Worm (Caenorhabditis elegans) whole organism, late embryonic: Measurements from ENCODE around the gene dars-1.

Source experiments
- C08G9.2 ChIP-seq: sonication (generic microtip); optimal IDR thresholded peaks from 2 replicates; lab custom pipeline; 2016; ENCODE audit warnings: mild to moderate bottlenecking, missing genetic modification characterization, moderate library complexity, missing compliant biosample characterization
- C38D4.7 ChIP-seq: fragments of 200-800 bp; sonication (Bioruptor generic); optimal IDR thresholded peaks from 2 replicates; lab custom pipeline; 2018; ENCODE audit warnings: mild to moderate bottlenecking, missing genetic modification characterization, moderate library complexity, missing compliant biosample characterization
- F13H6.1 ChIP-seq: sonication (generic microtip); optimal IDR thresholded peaks from 2 replicates; lab custom pipeline; 2016; ENCODE audit warnings: missing genetic modification characterization, missing compliant biosample characterization
- K02D7.2 ChIP-seq: sonication (generic microtip); optimal IDR thresholded peaks from 2 replicates; lab custom pipeline; 2017; ENCODE audit warnings: mild to moderate bottlenecking, missing genetic modification characterization, missing compliant biosample characterization
- K09A11.1 ChIP-seq: sonication (generic microtip); optimal IDR thresholded peaks from 2 replicates; lab custom pipeline; 2017; ENCODE audit warnings: antibody characterized with exemption, mild to moderate bottlenecking, missing genetic modification characterization, missing compliant biosample characterization; ENCODE audit not compliant: insufficient read depth
- T23F11.4 ChIP-seq: fragments of 200-800 bp; sonication (Bioruptor generic); optimal IDR thresholded peaks from 2 replicates; lab custom pipeline; 2018; ENCODE audit warnings: mild to moderate bottlenecking, missing genetic modification characterization, missing compliant biosample characterization
- Y22D7AL.16 ChIP-seq: sonication (generic microtip); optimal IDR thresholded peaks from 2 replicates; lab custom pipeline; 2016; ENCODE audit warnings: missing genetic modification characterization, missing compliant biosample characterization
- ahr-1 ChIP-seq: sonication (generic microtip); optimal IDR thresholded peaks from 2 replicates; lab custom pipeline; 2016; ENCODE audit warnings: missing genetic modification characterization, missing compliant biosample characterization
- ama-1 ChIP-seq: fragments of 150-350 bp; optimal IDR thresholded peaks from 2 replicates; lab custom pipeline; 2014
- ceh-18 ChIP-seq: sonication (generic microtip); optimal IDR thresholded peaks from 2 replicates; lab custom pipeline; 2016; ENCODE audit warnings: missing genetic modification characterization, missing compliant biosample characterization
- ceh-22 ChIP-seq: sonication (generic microtip); optimal IDR thresholded peaks from 2 replicates; lab custom pipeline; 2017; ENCODE audit warnings: missing biosample characterization, missing genetic modification characterization
- ceh-24 ChIP-seq: sonication (generic microtip); optimal IDR thresholded peaks from 2 replicates; lab custom pipeline; 2016; ENCODE audit warnings: mild to moderate bottlenecking, missing genetic modification characterization, missing compliant biosample characterization
- ceh-31 ChIP-seq: sonication (generic microtip); optimal IDR thresholded peaks from 2 replicates; lab custom pipeline; 2016; ENCODE audit warnings: missing genetic modification characterization, missing compliant biosample characterization
- ceh-34 ChIP-seq: sonication (generic microtip); optimal IDR thresholded peaks from 2 replicates; lab custom pipeline; 2016; ENCODE audit warnings: mild to moderate bottlenecking, missing genetic modification characterization, missing compliant biosample characterization
- ceh-48 ChIP-seq: sonication (generic microtip); optimal IDR thresholded peaks from 2 replicates; lab custom pipeline; 2016; ENCODE audit warnings: missing genetic modification characterization, inconsistent platforms, missing compliant biosample characterization
- ceh-9 ChIP-seq: sonication (generic microtip); optimal IDR thresholded peaks from 2 replicates; lab custom pipeline; 2016; ENCODE audit warnings: mild to moderate bottlenecking, missing genetic modification characterization, inconsistent platforms, missing compliant biosample characterization
- dve-1 ChIP-seq: sonication (generic microtip); optimal IDR thresholded peaks from 2 replicates; lab custom pipeline; 2017; ENCODE audit warnings: antibody characterized with exemption, mild to moderate bottlenecking, missing genetic modification characterization, missing compliant biosample characterization
- elt-2 ChIP-seq: sonication (generic microtip); optimal IDR thresholded peaks from 2 replicates; lab custom pipeline; 2016; ENCODE audit warnings: missing genetic modification reagents, missing genetic modification characterization, missing compliant biosample characterization
- fax-1 ChIP-seq: sonication (generic microtip); optimal IDR thresholded peaks from 2 replicates; lab custom pipeline; 2016; ENCODE audit warnings: missing genotype, missing genetic modification characterization, missing compliant biosample characterization
- fkh-10 ChIP-seq: fragments of 150-350 bp; optimal IDR thresholded peaks from 2 replicates; lab custom pipeline; 2014; ENCODE audit warnings: missing biosample characterization, missing genetic modification reagents, missing genetic modification characterization
- fkh-6 ChIP-seq: sonication (generic microtip); optimal IDR thresholded peaks from 2 replicates; lab custom pipeline; 2016; ENCODE audit warnings: missing genetic modification characterization, missing compliant biosample characterization
- gmeb-2 ChIP-seq: sonication (generic microtip); optimal IDR thresholded peaks from 2 replicates; lab custom pipeline; 2016; ENCODE audit warnings: missing genetic modification characterization, inconsistent platforms, missing compliant biosample characterization
- hlh-30 ChIP-seq: sonication (generic microtip); optimal IDR thresholded peaks from 2 replicates; lab custom pipeline; 2017; ENCODE audit warnings: antibody characterized with exemption, missing genetic modification characterization, missing compliant biosample characterization; ENCODE audit not compliant: insufficient read depth
- hlh-6 ChIP-seq: sonication (generic microtip); optimal IDR thresholded peaks from 2 replicates; lab custom pipeline; 2016; ENCODE audit warnings: missing genotype, missing genetic modification characterization, missing compliant biosample characterization
- hlh-8 ChIP-seq: sonication (generic microtip); optimal IDR thresholded peaks from 2 replicates; lab custom pipeline; 2016; ENCODE audit warnings: missing genotype, missing genetic modification characterization, missing compliant biosample characterization
- lin-11 ChIP-seq: fragments of 200-800 bp; sonication (Bioruptor generic); optimal IDR thresholded peaks from 2 replicates; lab custom pipeline; 2018; ENCODE audit warnings: mild to moderate bottlenecking, missing genetic modification characterization, missing compliant biosample characterization
- mec-3 ChIP-seq: sonication (generic microtip); optimal IDR thresholded peaks from 2 replicates; lab custom pipeline; 2016; ENCODE audit warnings: borderline replicate concordance, missing genetic modification characterization, missing compliant biosample characterization
- nfya-1 ChIP-seq: sonication (generic microtip); optimal IDR thresholded peaks from 2 replicates; lab custom pipeline; 2017; ENCODE audit warnings: missing genetic modification characterization, mild to moderate bottlenecking, missing compliant biosample characterization, antibody characterized with exemption, moderate library complexity
- nhr-232 ChIP-seq: sonication (generic microtip); optimal IDR thresholded peaks from 2 replicates; lab custom pipeline; 2016; ENCODE audit warnings: missing genetic modification characterization, missing compliant biosample characterization
- npax-4 ChIP-seq: sonication (generic microtip); optimal IDR thresholded peaks from 2 replicates; lab custom pipeline; 2016; ENCODE audit warnings: missing genetic modification characterization, missing compliant biosample characterization
- odd-2 ChIP-seq: sonication (generic microtip); optimal IDR thresholded peaks from 2 replicates; lab custom pipeline; 2017; ENCODE audit warnings: antibody characterized with exemption, mild to moderate bottlenecking, missing genetic modification characterization, missing compliant biosample characterization
- pag-3 ChIP-seq: sonication (generic microtip); optimal IDR thresholded peaks from 2 replicates; lab custom pipeline; 2016; ENCODE audit warnings: missing compliant biosample characterization, missing genetic modification characterization, borderline replicate concordance
- pat-9 ChIP-seq: fragments of 200-800 bp; sonication (Bioruptor generic); optimal IDR thresholded peaks from 2 replicates; lab custom pipeline; 2018; ENCODE audit warnings: mild to moderate bottlenecking, missing genetic modification characterization, moderate library complexity, missing compliant biosample characterization
- pax-1 ChIP-seq: fragments of 150-350 bp; optimal IDR thresholded peaks from 2 replicates; lab custom pipeline; 2014; ENCODE audit warnings: missing biosample characterization, missing genetic modification characterization
- pros-1 ChIP-seq: fragments of 150-350 bp; optimal IDR thresholded peaks from 2 replicates; lab custom pipeline; 2014; ENCODE audit warnings: missing biosample characterization, missing genetic modification reagents, missing genetic modification characterization
- ref-2 ChIP-seq: sonication (generic microtip); optimal IDR thresholded peaks from 2 replicates; lab custom pipeline; 2016; ENCODE audit warnings: missing genetic modification characterization, missing compliant biosample characterization
- rnt-1 ChIP-seq: sonication (generic microtip); optimal IDR thresholded peaks from 2 replicates; lab custom pipeline; 2016; ENCODE audit warnings: missing genetic modification characterization, missing compliant biosample characterization
- sox-2 ChIP-seq: fragments of 200-800 bp; sonication (Bioruptor generic); IDR thresholded peaks from 2 replicates; pipeline ENCODE4 v1.3.6; 2022; ENCODE audit warnings: missing genetic modification reagents, missing genetic modification characterization, missing compliant biosample characterization
- tbx-2 ChIP-seq: sonication (generic microtip); optimal IDR thresholded peaks from 2 replicates; lab custom pipeline; 2016; ENCODE audit warnings: missing genetic modification characterization, missing compliant biosample characterization
- unc-42 ChIP-seq: sonication (generic microtip); optimal IDR thresholded peaks from 2 replicates; lab custom pipeline; 2016; ENCODE audit warnings: missing genotype, missing genetic modification characterization, missing compliant biosample characterization
- unc-55 ChIP-seq: sonication (generic microtip); optimal IDR thresholded peaks from 2 replicates; lab custom pipeline; 2017; ENCODE audit warnings: missing biosample characterization, missing genetic modification reagents, missing genetic modification characterization
- ztf-16 ChIP-seq: sonication (generic microtip); optimal IDR thresholded peaks from 2 replicates; lab custom pipeline; 2017; ENCODE audit warnings: missing genetic modification characterization, missing compliant biosample characterization

Gene dars-1

ce11 chrIII:9523581-9523980 lies 32.6 kb upstream of the dars-1 start, which contains the start of gene mrps-23:
Gene mrps-23 (minus strand): TSS chrIII:9523672.
- TF ChIP-seq fkh-6 (tag; lab: Kevin White, UChicago) (no peak), Y22D7AL.16 (no peak), pax-1 (tag; lab: Kevin White, UChicago) (no peak), ceh-48 (no peak), lin-11 (no peak), nhr-232 (tag; lab: Kevin White, UChicago) (no peak), nfya-1 (tag; lab: Kevin White, UChicago) (peak; percentile 11), unc-55 (no peak), ref-2 (tag; lab: Kevin White, UChicago) (no peak), unc-42 (tag; lab: Kevin White, UChicago) (peak; percentile 6), ceh-24 (no peak), sox-2 (GFP tag; lab: Robert Waterston, UW) (no peak), dve-1 (tag; lab: Kevin White, UChicago) (no peak), K09A11.1 (no peak), ceh-18 (tag; lab: Kevin White, UChicago) (peak; percentile 16), hlh-6 (tag; lab: Kevin White, UChicago) (no peak), ztf-16 (tag; lab: Kevin White, UChicago) (no peak), F13H6.1 (tag; lab: Kevin White, UChicago) (no peak), odd-2 (no peak), fkh-10 (no peak), pros-1 (no peak), hlh-8 (tag; lab: Kevin White, UChicago) (no peak), rnt-1 (tag; lab: Kevin White, UChicago) (no peak), gmeb-2 (no peak), K02D7.2 (tag; lab: Kevin White, UChicago) (no peak)

- TF ChIP-seq C08G9.2 (tag; lab: Kevin White, UChicago) (no peak), nfya-1 (tag; lab: Kevin White, UChicago) (peak; percentile 73), mec-3 (tag; lab: Kevin White, UChicago) (no peak), ceh-18 (tag; lab: Kevin White, UChicago) (peak; percentile 67), fkh-6 (tag; lab: Kevin White, UChicago) (no peak), pax-1 (tag; lab: Kevin White, UChicago) (no peak), odd-2 (no peak), ceh-22 (no peak), unc-55 (peak; percentile 56), lin-11 (no peak), ceh-9 (tag; lab: Kevin White, UChicago) (no peak), ceh-34 (tag; lab: Kevin White, UChicago) (peak; percentile 5), hlh-30 (tag; lab: Kevin White, UChicago) (peak; percentile 17), ceh-48 (peak; percentile 35), unc-42 (tag; lab: Kevin White, UChicago) (peak; percentile 75), T23F11.4 (no peak), ceh-24 (no peak), ama-1 (no peak), elt-2 (tag; lab: Kevin White, UChicago) (peak; percentile 34), ztf-16 (tag; lab: Kevin White, UChicago) (no peak), tbx-2 (tag; lab: Kevin White, UChicago) (peak; percentile 61), pag-3 (no peak), ceh-31 (tag; lab: Kevin White, UChicago) (peak; percentile 50)
These were observed 30.5 kb upstream of the dars-1 start, which contains the start of the genes clu-1 and prp-40 for ce11 chrIII:9521410-9522090. Gene clu-1 (minus strand): TSS chrIII:9521460. Gene prp-40 (plus strand): TSS chrIII:9522075.

DNA sequence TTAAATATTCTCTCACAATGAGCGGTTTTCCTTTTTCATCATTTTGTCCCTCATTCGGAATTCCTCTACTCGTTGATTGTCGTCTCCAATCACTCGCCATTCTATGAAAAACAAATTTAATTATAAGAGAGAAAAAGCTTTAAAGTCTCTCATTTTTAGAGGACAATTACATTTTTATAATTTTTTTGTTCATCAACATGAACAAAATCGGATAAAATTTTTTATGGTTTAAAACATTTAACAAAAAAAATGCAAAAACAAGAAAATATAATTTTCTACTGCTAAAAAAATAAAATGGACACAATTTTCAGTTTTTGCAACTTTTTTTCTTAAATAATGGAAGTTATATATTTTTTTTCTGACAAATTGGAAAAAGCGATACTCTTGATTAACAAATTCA lies 25.1 kb upstream of the dars-1 start, which contains the start of gene F55H2.7:
Gene F55H2.7, minus strand, starts transcription at position 101 of the 400 bp plus-strand sequence.
- TF ChIP-seq fax-1 (no peak), dve-1 (tag; lab: Kevin White, UChicago) (no peak), ahr-1 (tag; lab: Kevin White, UChicago) (no peak), pax-1 (tag; lab: Kevin White, UChicago) (no peak), pat-9 (tag; lab: Kevin White, UChicago) (no peak), ztf-16 (tag; lab: Kevin White, UChicago) (no peak), rnt-1 (tag; lab: Kevin White, UChicago) (no peak), ceh-34 (tag; lab: Kevin White, UChicago) (no peak), C38D4.7 (no peak), npax-4 (no peak), T23F11.4 (no peak), ceh-22 (no peak), ceh-31 (tag; lab: Kevin White, UChicago) (no peak), odd-2 (no peak), lin-11 (no peak)
